Fruit fly (Drosophila melanogaster) whole organism, embryonic: ENCODE data around the gene Osbp.

Source experiments
- B-H2 ChIP-seq: fragments of 200-800 bp; sonication (Bioruptor generic); optimal IDR thresholded peaks from 2 replicates; lab custom pipeline; 2018; ENCODE audit warnings: missing biosample characterization, mild to moderate bottlenecking, missing genetic modification characterization
- C15 ChIP-seq: fragments of 200-800 bp; sonication (Bioruptor generic); IDR thresholded peaks from 3 replicates; pipeline ENCODE4 v1.3.6; 2022; ENCODE audit warnings: missing biosample characterization, missing genetic modification characterization
- CG10267 ChIP-seq: fragments of 200-800 bp; sonication (Bioruptor generic); optimal IDR thresholded peaks from 2 replicates; lab custom pipeline; 2018; ENCODE audit warnings: missing biosample characterization, mild to moderate bottlenecking, missing genetic modification characterization, moderate library complexity
- CG10431 ChIP-seq: fragments of 200-800 bp; sonication (Bioruptor generic); optimal IDR thresholded peaks from 3 replicates; lab custom pipeline; 2018; ENCODE audit warnings: missing biosample characterization, mild to moderate bottlenecking, missing genetic modification characterization
- CG11695 ChIP-seq: fragments of 200-800 bp; sonication (Bioruptor generic); IDR thresholded peaks from 3 replicates; pipeline ENCODE4 v1.3.6; 2022; ENCODE audit warnings: missing biosample characterization, missing genetic modification characterization
- CG13894 ChIP-seq: fragments of 200-800 bp; sonication (Bioruptor generic); optimal IDR thresholded peaks from 3 replicates; lab custom pipeline; 2018; ENCODE audit warnings: missing biosample characterization, mild to moderate bottlenecking, missing genetic modification characterization, moderate library complexity
- CG14710 ChIP-seq: fragments of 200-800 bp; sonication (Bioruptor generic); optimal IDR thresholded peaks from 3 replicates; lab custom pipeline; 2019; ENCODE audit warnings: missing biosample characterization, mild to moderate bottlenecking, missing genetic modification characterization, moderate library complexity
- CG1602 ChIP-seq: fragments of 200-800 bp; sonication (Bioruptor generic); optimal IDR thresholded peaks from 3 replicates; lab custom pipeline; 2016; ENCODE audit warnings: missing biosample characterization, missing genetic modification characterization
- CG1603 ChIP-seq: fragments of 200-800 bp; sonication (Bioruptor generic); optimal IDR thresholded peaks from 2 replicates; lab custom pipeline; 2019; ENCODE audit warnings: missing biosample characterization, mild to moderate bottlenecking, missing genetic modification characterization, moderate library complexity
- CG16813 ChIP-seq: fragments of 200-800 bp; sonication (Bioruptor generic); IDR thresholded peaks from 3 replicates; pipeline ENCODE4 v1.3.6; 2022; ENCODE audit warnings: missing biosample characterization, missing genetic modification characterization; ENCODE audit not compliant: partially characterized antibody
- CG18619 ChIP-seq: fragments of 200-800 bp; sonication (Bioruptor generic); optimal IDR thresholded peaks from 3 replicates; lab custom pipeline; 2017; ENCODE audit warnings: missing biosample characterization, mild to moderate bottlenecking, missing genetic modification characterization
- CG30020 ChIP-seq: fragments of 200-800 bp; optimal IDR thresholded peaks from 2 replicates; lab custom pipeline; 2019; ENCODE audit warnings: missing biosample characterization, mild to moderate bottlenecking, missing genetic modification characterization, moderate library complexity
- CG3281 ChIP-seq: fragments of 200-800 bp; sonication (Bioruptor generic); optimal IDR thresholded peaks from 3 replicates; lab custom pipeline; 2017; ENCODE audit warnings: missing biosample characterization, mild to moderate bottlenecking, missing genetic modification characterization
- CG34224 ChIP-seq: fragments of 200-800 bp; sonication (Bioruptor generic); IDR thresholded peaks from 3 replicates; pipeline ENCODE4 v1.3.6; 2022; ENCODE audit warnings: missing biosample characterization, missing genetic modification characterization; ENCODE audit not compliant: partially characterized antibody
- CG34422 ChIP-seq: fragments of 200-800 bp; sonication (Bioruptor generic); IDR thresholded peaks from 3 replicates; pipeline ENCODE4 v1.3.6; 2022; ENCODE audit warnings: missing biosample characterization, missing genetic modification characterization
- CG4854 ChIP-seq: fragments of 200-800 bp; sonication (Bioruptor generic); optimal IDR thresholded peaks from 2 replicates; lab custom pipeline; 2016; ENCODE audit warnings: missing biosample characterization, missing genetic modification characterization, inconsistent platforms
- CG6254 ChIP-seq: fragments of 200-800 bp; sonication (Bioruptor generic); optimal IDR thresholded peaks from 3 replicates; lab custom pipeline; 2017; ENCODE audit warnings: mild to moderate bottlenecking, missing biosample characterization, missing genetic modification reagents, missing genetic modification characterization
- CHES-1-like ChIP-seq: fragments of 200-800 bp; sonication (Bioruptor generic); optimal IDR thresholded peaks from 2 replicates; lab custom pipeline; 2016; ENCODE audit warnings: missing biosample characterization, missing genetic modification characterization
- Dref ChIP-seq: fragments of 200-800 bp; sonication (Bioruptor generic); IDR thresholded peaks from 2 replicates; pipeline ENCODE4 v1.3.6; 2022; ENCODE audit warnings: missing biosample characterization, missing genetic modification characterization
- HmgD ChIP-seq: fragments of 200-800 bp; sonication (Bioruptor generic); optimal IDR thresholded peaks from 3 replicates; lab custom pipeline; 2016; ENCODE audit warnings: missing biosample characterization, missing genetic modification characterization
- Hr39 ChIP-seq: fragments of >200 bp; optimal IDR thresholded peaks from 2 replicates; lab custom pipeline; 2017
- MTF-1 ChIP-seq: fragments of 200-800 bp; sonication (Bioruptor generic); optimal IDR thresholded peaks from 2 replicates; lab custom pipeline; 2018; ENCODE audit warnings: missing biosample characterization, mild to moderate bottlenecking, missing genetic modification characterization, borderline replicate concordance
- Meics ChIP-seq: fragments of 200-800 bp; sonication (Bioruptor generic); optimal IDR thresholded peaks from 2 replicates; lab custom pipeline; 2017; ENCODE audit warnings: missing biosample characterization, mild to moderate bottlenecking, missing genetic modification characterization
- Mes4 ChIP-seq: fragments of 200-800 bp; sonication (Bioruptor generic); optimal IDR thresholded peaks from 2 replicates; lab custom pipeline; 2016; ENCODE audit warnings: missing biosample characterization, missing genetic modification characterization
- Nf-YB ChIP-seq: fragments of 200-800 bp; sonication (Bioruptor generic); optimal IDR thresholded peaks from 3 replicates; lab custom pipeline; 2019; ENCODE audit warnings: missing biosample characterization, mild to moderate bottlenecking, missing genetic modification characterization, moderate library complexity
- Trl ChIP-seq, 3 experiments: fragments of >200 bp in 2 of 3; fragments of 200-800 bp in 1 of 3; sonication (Bioruptor generic) in 1 of 3; optimal IDR thresholded peaks; 2 replicates in 1 of 3; 3 replicates in 2 of 3; lab custom pipeline; 2016 to 2017; ENCODE audit warnings: missing biosample characterization in 1 of 3, missing genetic modification characterization in 1 of 3
- abd-A ChIP-seq: fragments of 200-800 bp; sonication (Bioruptor generic); optimal IDR thresholded peaks from 3 replicates; lab custom pipeline; 2019; ENCODE audit warnings: missing biosample characterization, mild to moderate bottlenecking, missing genetic modification characterization, moderate library complexity
- aop ChIP-seq: fragments of 200-800 bp; sonication (Bioruptor generic); IDR thresholded peaks from 2 replicates; pipeline ENCODE4 v1.3.6; 2022; ENCODE audit warnings: missing biosample characterization, missing genetic modification characterization
- bigmax ChIP-seq: fragments of 200-800 bp; sonication (Bioruptor generic); optimal IDR thresholded peaks from 2 replicates; lab custom pipeline; 2018; ENCODE audit warnings: missing biosample characterization, mild to moderate bottlenecking, missing genetic modification characterization
- chm ChIP-seq: fragments of 200-800 bp; sonication (Bioruptor generic); IDR thresholded peaks from 2 replicates; pipeline ENCODE4 v1.3.6; 2022; ENCODE audit warnings: missing biosample characterization, missing genetic modification characterization
- croc ChIP-seq: fragments of 200-800 bp; sonication (Bioruptor generic); conservative IDR thresholded peaks from 3 replicates; pipeline ENCODE4 v1.3.6; 2022; ENCODE audit warnings: missing biosample characterization, missing genetic modification characterization
- disco-r ChIP-seq: fragments of 200-800 bp; sonication (Bioruptor generic); optimal IDR thresholded peaks from 2 replicates; lab custom pipeline; 2016; ENCODE audit warnings: missing biosample characterization, missing genetic modification characterization
- ems ChIP-seq: fragments of 200-800 bp; sonication (Bioruptor generic); optimal IDR thresholded peaks from 3 replicates; lab custom pipeline; 2016; ENCODE audit warnings: missing biosample characterization, missing genetic modification characterization
- grn ChIP-seq: fragments of 200-800 bp; sonication (Bioruptor generic); optimal IDR thresholded peaks from 3 replicates; lab custom pipeline; 2017; ENCODE audit warnings: missing biosample characterization, missing genetic modification characterization
- gro ChIP-seq: fragments of 200-800 bp; sonication (Bioruptor generic); optimal IDR thresholded peaks from 2 replicates; lab custom pipeline; 2016; ENCODE audit warnings: missing biosample characterization, missing genetic modification characterization
- gsb ChIP-seq: fragments of 200-800 bp; sonication (Bioruptor generic); IDR thresholded peaks from 2 replicates; pipeline ENCODE4 v1.3.6; 2022; ENCODE audit warnings: missing biosample characterization, missing genetic modification characterization
- hkb ChIP-seq, 2 experiments: fragments of 200-800 bp in 1 of 2; fragments of >200 bp in 1 of 2; sonication (Bioruptor generic) in 1 of 2; IDR thresholded peaks in 1 of 2; optimal IDR thresholded peaks in 1 of 2; 2 replicates each; pipeline versions ENCODE4 v1.3.6 to Lab custom; 2017 to 2022; ENCODE audit warnings: missing biosample characterization in 1 of 2, missing genetic modification characterization in 1 of 2
- kah ChIP-seq: fragments of 200-800 bp; sonication (Bioruptor generic); optimal IDR thresholded peaks from 2 replicates; lab custom pipeline; 2018; ENCODE audit warnings: missing biosample characterization, mild to moderate bottlenecking, missing genetic modification characterization
- kay ChIP-seq: fragments of 200-800 bp; sonication (Bioruptor generic); optimal IDR thresholded peaks from 2 replicates; lab custom pipeline; 2016; ENCODE audit warnings: missing biosample characterization, missing genetic modification characterization
- nau ChIP-seq: fragments of 200-800 bp; sonication (Bioruptor generic); optimal IDR thresholded peaks from 3 replicates; lab custom pipeline; 2017; ENCODE audit warnings: missing biosample characterization, mild to moderate bottlenecking, missing genetic modification characterization, missing genetic modification reagents
- nerfin-2 ChIP-seq: fragments of 200-800 bp; sonication (Bioruptor generic); IDR thresholded peaks from 2 replicates; pipeline ENCODE4 v1.3.6; 2022; ENCODE audit warnings: missing biosample characterization, missing genetic modification characterization; ENCODE audit not compliant: partially characterized antibody
- pb ChIP-seq: fragments of 200-800 bp; sonication (Bioruptor generic); optimal IDR thresholded peaks from 3 replicates; lab custom pipeline; 2016; ENCODE audit warnings: missing biosample characterization, missing genetic modification characterization
- pho ChIP-seq: fragments of 200-800 bp; sonication (Bioruptor generic); optimal IDR thresholded peaks from 2 replicates; lab custom pipeline; 2016; ENCODE audit warnings: missing biosample characterization, missing genetic modification characterization
- pros ChIP-seq: fragments of 200-800 bp; sonication (Bioruptor generic); optimal IDR thresholded peaks from 3 replicates; lab custom pipeline; 2019; ENCODE audit warnings: missing biosample characterization, mild to moderate bottlenecking, missing genetic modification characterization, moderate library complexity
- pzg ChIP-seq: fragments of 200-800 bp; sonication (Bioruptor generic); optimal IDR thresholded peaks from 3 replicates; lab custom pipeline; 2018; ENCODE audit warnings: missing biosample characterization, mild to moderate bottlenecking, missing genetic modification characterization, moderate library complexity
- run ChIP-seq: fragments of 200-800 bp; sonication (Bioruptor generic); optimal IDR thresholded peaks from 3 replicates; lab custom pipeline; 2018; ENCODE audit warnings: missing biosample characterization, mild to moderate bottlenecking, missing genetic modification characterization
- tll ChIP-seq, 2 experiments: fragments of 200-800 bp in 1 of 2; fragments of >200 bp in 1 of 2; sonication (Bioruptor generic) in 1 of 2; optimal IDR thresholded peaks; 2 replicates each; lab custom pipeline; 2017 to 2019; ENCODE audit warnings: missing biosample characterization in 2 of 2, missing genetic modification characterization in 2 of 2, mild to moderate bottlenecking in 1 of 2, moderate library complexity in 1 of 2
- tna ChIP-seq: fragments of 200-800 bp; sonication (Bioruptor generic); IDR thresholded peaks from 2 replicates; pipeline ENCODE4 v1.3.6; 2022; ENCODE audit warnings: missing biosample characterization, missing genetic modification characterization; ENCODE audit not compliant: partially characterized antibody
- tup ChIP-seq: fragments of 200-800 bp; sonication (Bioruptor generic); optimal IDR thresholded peaks from 2 replicates; lab custom pipeline; 2016; ENCODE audit warnings: missing biosample characterization, mild to moderate bottlenecking, missing genetic modification characterization, moderate library complexity

The Osbp gene

DNA sequence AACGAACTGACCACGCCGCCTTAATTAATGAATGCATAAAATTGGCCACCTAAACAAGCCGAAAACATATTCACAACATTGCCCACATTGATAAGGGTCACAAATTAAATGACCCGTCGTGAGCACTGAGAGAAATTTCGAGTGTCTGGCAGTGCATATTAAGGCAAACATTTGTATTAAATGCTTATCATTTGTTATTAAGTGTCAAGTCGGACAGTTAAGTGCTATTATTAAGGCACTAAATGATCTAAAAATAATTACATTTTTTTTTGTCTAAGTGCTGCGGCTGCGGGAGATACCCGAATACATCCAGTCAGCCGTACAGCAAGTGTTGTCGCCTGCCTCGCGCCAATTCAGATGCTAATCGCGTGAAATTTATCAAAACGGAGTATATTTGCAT is 24.4 kb upstream of the Osbp start (continued):
- TF ChIP-seq tna (GFP tag; lab: Robert Waterston, UW) = no peak
- peak; percentile 9 for TF ChIP-seq grn (GFP tag; lab: Kevin White, UChicago)
- no peak for TF ChIP-seq bigmax
- TF ChIP-seq B-H2 (GFP tag; lab: Kevin White, UChicago) = no peak
- TF ChIP-seq CG1603 (tag; lab: Kevin White, UChicago) = peak; percentile 82
- peak; percentile 53 for TF ChIP-seq CG1602
- no peak for TF ChIP-seq kay
- TF ChIP-seq CG14710 (tag; lab: Kevin White, UChicago) = no peak
- TF ChIP-seq Nf-YB (GFP tag; lab: Kevin White, UChicago) = no peak
- peak; percentile 32 for TF ChIP-seq Mes4
- TF ChIP-seq aop (GFP tag; lab: Robert Waterston, UW) = no peak
- no peak for TF ChIP-seq CG34224 (GFP tag; lab: Robert Waterston, UW)
- no peak for TF ChIP-seq Hr39
- TF ChIP-seq Meics (GFP tag; lab: Kevin White, UChicago) = peak; percentile 74
- no peak for TF ChIP-seq tup (GFP tag; lab: Kevin White, UChicago)
- TF ChIP-seq CG13894 (tag; lab: Kevin White, UChicago) = no peak
- no peak for TF ChIP-seq gro
- TF ChIP-seq CG10431 (GFP tag; lab: Kevin White, UChicago) = no peak
- peak; percentile 66; the same call in 2 of the 3 replicates for TF ChIP-seq CG34422
- TF ChIP-seq CG4854 (GFP tag; lab: Kevin White, UChicago) = no peak
- peak; percentile 24 for TF ChIP-seq CG18619 (GFP tag; lab: Kevin White, UChicago)
- no peak for TF ChIP-seq abd-A (tag; lab: Kevin White, UChicago)
- TF ChIP-seq hkb (optimal IDR thresholded peaks at IDR 0.05; lab: Kevin White, UChicago) = no peak
- TF ChIP-seq hkb (GFP tag; IDR thresholded peaks at IDR 0.05; lab: Robert Waterston, UW) = peak; percentile 50
- TF ChIP-seq ems (GFP tag; lab: Kevin White, UChicago) = peak; percentile 51
- no peak for TF ChIP-seq CG30020 (tag; lab: Kevin White, UChicago)
- no peak for TF ChIP-seq chm (GFP tag; lab: Robert Waterston, UW)
- TF ChIP-seq run (tag; lab: Kevin White, UChicago) = peak; percentile 49
- no peak for TF ChIP-seq nau (GFP tag; lab: Kevin White, UChicago)
- no peak for TF ChIP-seq pros (GFP tag; lab: Kevin White, UChicago)
- TF ChIP-seq Trl (optimal IDR thresholded peaks at IDR 0.05; lab: Kevin White, UChicago) = no peak
- peak; percentile 54 for TF ChIP-seq Trl (GFP tag; optimal IDR thresholded peaks at IDR 0.05; lab: Kevin White, UChicago)
- peak; percentile 8 for TF ChIP-seq pb (GFP tag; lab: Kevin White, UChicago)
- TF ChIP-seq kah = peak; percentile 20
- TF ChIP-seq gsb (GFP tag; lab: Robert Waterston, UW) = peak; percentile 52
- TF ChIP-seq CG3281 (GFP tag; lab: Kevin White, UChicago) = no peak
- TF ChIP-seq C15 (GFP tag; lab: Robert Waterston, UW) = 0 out of 3 replicates have a peak, but pooled peaks have one; percentile 35
- peak; percentile 20 for TF ChIP-seq CHES-1-like (GFP tag; lab: Kevin White, UChicago)
- TF ChIP-seq MTF-1 (GFP tag; lab: Kevin White, UChicago) = no peak
- TF ChIP-seq croc (GFP tag; lab: Robert Waterston, UW) = peak; percentile 29; the same call in 1 of the 3 replicates
- no peak for TF ChIP-seq Dref (GFP tag; lab: Robert Waterston, UW)
- 0 out of 3 replicates have a peak, but pooled peaks have one; percentile 49 for TF ChIP-seq CG11695
- TF ChIP-seq HmgD (GFP tag; lab: Kevin White, UChicago) = no peak
- no peak for TF ChIP-seq nerfin-2 (GFP tag; lab: Robert Waterston, UW)
- no peak for TF ChIP-seq CG6254 (GFP tag; lab: Kevin White, UChicago)
- TF ChIP-seq CG16813 (GFP tag; lab: Robert Waterston, UW) = no peak
- peak; percentile 25 for TF ChIP-seq CG10267 (tag; lab: Kevin White, UChicago)
- TF ChIP-seq pho (GFP tag; lab: Kevin White, UChicago) = peak; percentile 44
- TF ChIP-seq pzg (GFP tag; lab: Kevin White, UChicago) = no peak
- TF ChIP-seq disco-r (GFP tag; lab: Kevin White, UChicago) = peak; percentile 27
- TF ChIP-seq tll (GFP tag; optimal IDR thresholded peaks at IDR 0.05; lab: Kevin White, UChicago) = no peak
